Fruit fly (Drosophila melanogaster) whole organism, embryonic: Measurements from ENCODE around the gene sbr.

Experiments used
- ATbp ChIP-seq: fragments of 200-800 bp; sonication (Bioruptor generic); optimal IDR thresholded peaks from 2 replicates; lab custom pipeline; 2017; ENCODE audit warnings: missing biosample characterization, mild to moderate bottlenecking, missing genetic modification characterization, missing genetic modification reagents
- Atf-2 ChIP-seq: fragments of 200-800 bp; sonication (Bioruptor generic); optimal IDR thresholded peaks from 2 replicates; lab custom pipeline; 2016; ENCODE audit warnings: missing biosample characterization, missing genetic modification characterization
- Atf3 ChIP-seq: fragments of 200-800 bp; sonication (Bioruptor generic); optimal IDR thresholded peaks from 3 replicates; lab custom pipeline; 2016; ENCODE audit warnings: missing biosample characterization, missing genetic modification characterization
- B-H2 ChIP-seq: fragments of 200-800 bp; sonication (Bioruptor generic); optimal IDR thresholded peaks from 2 replicates; lab custom pipeline; 2018; ENCODE audit warnings: missing biosample characterization, mild to moderate bottlenecking, missing genetic modification characterization
- CG10209 ChIP-seq: fragments of 200-800 bp; sonication (Bioruptor generic); optimal IDR thresholded peaks from 3 replicates; lab custom pipeline; 2017; ENCODE audit warnings: missing biosample characterization, mild to moderate bottlenecking, missing genetic modification characterization, missing genetic modification reagents
- CG12942 ChIP-seq: fragments of 200-800 bp; sonication (Bioruptor generic); optimal IDR thresholded peaks from 3 replicates; lab custom pipeline; 2016; ENCODE audit warnings: missing biosample characterization, missing genetic modification characterization
- CG13287 ChIP-seq: fragments of 200-800 bp; sonication (Bioruptor generic); IDR thresholded peaks from 2 replicates; pipeline ENCODE4 v1.3.6; 2022; ENCODE audit warnings: missing biosample characterization, missing genetic modification characterization; ENCODE audit not compliant: partially characterized antibody
- CG15011 ChIP-seq: fragments of 200-800 bp; sonication (Bioruptor generic); optimal IDR thresholded peaks from 3 replicates; lab custom pipeline; 2018; ENCODE audit warnings: missing biosample characterization, mild to moderate bottlenecking, missing genetic modification characterization
- CG1602 ChIP-seq: fragments of 200-800 bp; sonication (Bioruptor generic); optimal IDR thresholded peaks from 3 replicates; lab custom pipeline; 2016; ENCODE audit warnings: missing biosample characterization, missing genetic modification characterization
- CG2712 ChIP-seq: fragments of 200-800 bp; optimal IDR thresholded peaks from 3 replicates; lab custom pipeline; 2019; ENCODE audit warnings: missing biosample characterization, mild to moderate bottlenecking, missing genetic modification characterization, moderate library complexity
- CG32532 ChIP-seq: fragments of 200-800 bp; sonication (Bioruptor generic); IDR thresholded peaks from 2 replicates; pipeline ENCODE4 v1.3.6; 2022; ENCODE audit warnings: missing biosample characterization, missing genetic modification characterization
- CG32767 ChIP-seq: fragments of 200-800 bp; sonication (Bioruptor generic); IDR thresholded peaks from 2 replicates; pipeline ENCODE4 v1.3.6; 2022; ENCODE audit warnings: missing biosample characterization, missing genetic modification characterization
- CG3281 ChIP-seq: fragments of 200-800 bp; sonication (Bioruptor generic); optimal IDR thresholded peaks from 3 replicates; lab custom pipeline; 2017; ENCODE audit warnings: missing biosample characterization, mild to moderate bottlenecking, missing genetic modification characterization
- CG33557 ChIP-seq: fragments of 200-800 bp; sonication (Bioruptor generic); optimal IDR thresholded peaks from 2 replicates; lab custom pipeline; 2019; ENCODE audit warnings: missing biosample characterization, mild to moderate bottlenecking, missing genetic modification characterization, moderate library complexity
- CG4820 ChIP-seq: fragments of 200-800 bp; sonication (Bioruptor generic); optimal IDR thresholded peaks from 3 replicates; lab custom pipeline; 2016; ENCODE audit warnings: missing biosample characterization, missing genetic modification characterization
- CG5245 ChIP-seq: fragments of 200-800 bp; sonication (Bioruptor generic); optimal IDR thresholded peaks from 3 replicates; lab custom pipeline; 2016; ENCODE audit warnings: missing biosample characterization, missing genetic modification characterization
- CG6254 ChIP-seq: fragments of 200-800 bp; sonication (Bioruptor generic); optimal IDR thresholded peaks from 3 replicates; lab custom pipeline; 2017; ENCODE audit warnings: mild to moderate bottlenecking, missing biosample characterization, missing genetic modification reagents, missing genetic modification characterization
- CG6765 ChIP-seq: fragments of 200-800 bp; sonication (Bioruptor generic); optimal IDR thresholded peaks from 3 replicates; lab custom pipeline; 2017; ENCODE audit warnings: missing biosample characterization, mild to moderate bottlenecking, missing genetic modification characterization
- CG6813 ChIP-seq: fragments of 200-800 bp; sonication (Bioruptor generic); optimal IDR thresholded peaks from 2 replicates; lab custom pipeline; 2017; ENCODE audit warnings: missing biosample characterization, missing genetic modification characterization, mild to moderate bottlenecking, moderate library complexity, missing genetic modification reagents
- CG7556 ChIP-seq: fragments of 200-800 bp; sonication (Bioruptor generic); optimal IDR thresholded peaks from 2 replicates; lab custom pipeline; 2017; ENCODE audit warnings: missing biosample characterization, mild to moderate bottlenecking, missing genetic modification characterization
- CG9609 ChIP-seq: fragments of 200-800 bp; sonication (Bioruptor generic); optimal IDR thresholded peaks from 3 replicates; lab custom pipeline; 2016; ENCODE audit warnings: missing biosample characterization, missing genetic modification characterization
- CG9876 ChIP-seq: fragments of 200-800 bp; sonication (Bioruptor generic); optimal IDR thresholded peaks from 2 replicates; lab custom pipeline; 2016; ENCODE audit warnings: missing biosample characterization, missing genetic modification characterization
- Dp ChIP-seq: fragments of 200-800 bp; sonication (Bioruptor generic); optimal IDR thresholded peaks from 2 replicates; lab custom pipeline; 2018; ENCODE audit warnings: missing biosample characterization, mild to moderate bottlenecking, missing genetic modification characterization, moderate library complexity
- Elba2 ChIP-seq: fragments of 200-800 bp; sonication (Bioruptor generic); optimal IDR thresholded peaks from 3 replicates; lab custom pipeline; 2016; ENCODE audit warnings: missing biosample characterization, missing genetic modification characterization
- Fer2 ChIP-seq: fragments of 200-800 bp; sonication (Bioruptor generic); optimal IDR thresholded peaks from 2 replicates; lab custom pipeline; 2018; ENCODE audit warnings: missing biosample characterization, mild to moderate bottlenecking, missing genetic modification characterization, moderate library complexity
- HLH3B ChIP-seq: fragments of 200-800 bp; sonication (Bioruptor generic); IDR thresholded peaks from 2 replicates; pipeline ENCODE4 v1.3.6; 2022; ENCODE audit warnings: missing biosample characterization, missing genetic modification characterization
- HLH4C ChIP-seq: fragments of 200-800 bp; sonication (Bioruptor generic); IDR thresholded peaks from 3 replicates; pipeline ENCODE4 v1.3.6; 2022; ENCODE audit warnings: missing biosample characterization, missing genetic modification characterization; ENCODE audit not compliant: partially characterized antibody
- Hey ChIP-seq: fragments of 200-800 bp; sonication (Bioruptor generic); optimal IDR thresholded peaks from 3 replicates; lab custom pipeline; 2018; ENCODE audit warnings: missing biosample characterization, mild to moderate bottlenecking, missing genetic modification characterization
- HmgD ChIP-seq: fragments of 200-800 bp; sonication (Bioruptor generic); optimal IDR thresholded peaks from 3 replicates; lab custom pipeline; 2016; ENCODE audit warnings: missing biosample characterization, missing genetic modification characterization
- Hr51 ChIP-seq, 2 experiments: fragments of 200-800 bp; sonication (Bioruptor generic); optimal IDR thresholded peaks; 2 replicates in 1 of 2; 3 replicates in 1 of 2; lab custom pipeline; 2016 to 2018; ENCODE audit warnings: missing biosample characterization in 2 of 2, missing genetic modification characterization in 2 of 2, mild to moderate bottlenecking in 1 of 2, moderate library complexity in 1 of 2
- Lpt ChIP-seq: fragments of >200 bp; optimal IDR thresholded peaks from 2 replicates; lab custom pipeline; 2018; ENCODE audit warnings: missing biosample characterization, missing genetic modification characterization
- MESR4 ChIP-seq: fragments of 200-800 bp; sonication (Bioruptor generic); optimal IDR thresholded peaks from 2 replicates; lab custom pipeline; 2018; ENCODE audit warnings: missing biosample characterization, mild to moderate bottlenecking, missing genetic modification characterization, moderate library complexity
- NC2β ChIP-seq: fragments of 200-800 bp; sonication (Bioruptor generic); optimal IDR thresholded peaks from 2 replicates; lab custom pipeline; 2016; ENCODE audit warnings: missing biosample characterization, missing genetic modification characterization
- Oli ChIP-seq: fragments of 200-800 bp; sonication (Bioruptor generic); optimal IDR thresholded peaks from 2 replicates; lab custom pipeline; 2018; ENCODE audit warnings: missing biosample characterization, mild to moderate bottlenecking, missing genetic modification characterization, moderate library complexity
- Rfx ChIP-seq: fragments of 200-800 bp; sonication (Bioruptor generic); IDR thresholded peaks from 2 replicates; pipeline ENCODE4 v1.3.6; 2022; ENCODE audit warnings: missing biosample characterization, missing genetic modification characterization
- Sox100B ChIP-seq: fragments of 200-800 bp; sonication (Bioruptor generic); optimal IDR thresholded peaks from 3 replicates; lab custom pipeline; 2018; ENCODE audit warnings: missing biosample characterization, mild to moderate bottlenecking, missing genetic modification characterization
- Sox102F ChIP-seq: fragments of 200-800 bp; sonication (Bioruptor generic); optimal IDR thresholded peaks from 2 replicates; lab custom pipeline; 2018; ENCODE audit warnings: missing biosample characterization, mild to moderate bottlenecking, missing genetic modification characterization, moderate library complexity
- Spps ChIP-seq: fragments of 200-800 bp; sonication (Bioruptor generic); optimal IDR thresholded peaks from 2 replicates; lab custom pipeline; 2018; ENCODE audit warnings: missing biosample characterization, mild to moderate bottlenecking, missing genetic modification characterization
- bbx ChIP-seq: fragments of 200-800 bp; sonication (Bioruptor generic); IDR thresholded peaks from 2 replicates; pipeline ENCODE4 v1.3.6; 2022; ENCODE audit warnings: missing biosample characterization, missing genetic modification characterization; ENCODE audit not compliant: partially characterized antibody
- chinmo ChIP-seq: fragments of 200-800 bp; sonication (Bioruptor generic); IDR thresholded peaks from 4 replicates; pipeline ENCODE4 v1.3.6; 2022; ENCODE audit warnings: missing biosample characterization, missing genetic modification characterization; ENCODE audit not compliant: partially characterized antibody
- cwo ChIP-seq: fragments of 200-800 bp; sonication (Bioruptor generic); optimal IDR thresholded peaks from 3 replicates; lab custom pipeline; 2017; ENCODE audit warnings: missing biosample characterization, missing genetic modification characterization, mild to moderate bottlenecking, moderate library complexity, missing genetic modification reagents
- danr ChIP-seq: fragments of 200-800 bp; sonication (Bioruptor generic); IDR thresholded peaks from 2 replicates; pipeline ENCODE4 v1.3.6; 2022; ENCODE audit warnings: missing biosample characterization, missing genetic modification characterization
- ftz-f1 ChIP-seq: fragments of 200-800 bp; sonication (Bioruptor generic); optimal IDR thresholded peaks from 2 replicates; lab custom pipeline; 2016; ENCODE audit warnings: missing biosample characterization, missing genetic modification characterization
- grau ChIP-seq: fragments of 200-800 bp; optimal IDR thresholded peaks from 3 replicates; lab custom pipeline; 2019; ENCODE audit warnings: missing biosample characterization, mild to moderate bottlenecking, missing genetic modification characterization, moderate library complexity
- jing ChIP-seq: fragments of 200-800 bp; sonication (Bioruptor generic); optimal IDR thresholded peaks from 2 replicates; lab custom pipeline; 2018; ENCODE audit warnings: missing biosample characterization, mild to moderate bottlenecking, missing genetic modification characterization
- knrl ChIP-seq: fragments of 200-800 bp; sonication (Bioruptor generic); IDR thresholded peaks from 3 replicates; pipeline ENCODE4 v1.3.6; 2022; ENCODE audit warnings: missing biosample characterization, missing genetic modification characterization; ENCODE audit not compliant: partially characterized antibody
- pros ChIP-seq: fragments of 200-800 bp; sonication (Bioruptor generic); optimal IDR thresholded peaks from 3 replicates; lab custom pipeline; 2019; ENCODE audit warnings: missing biosample characterization, mild to moderate bottlenecking, missing genetic modification characterization, moderate library complexity
- pzg ChIP-seq: fragments of 200-800 bp; sonication (Bioruptor generic); optimal IDR thresholded peaks from 3 replicates; lab custom pipeline; 2018; ENCODE audit warnings: missing biosample characterization, mild to moderate bottlenecking, missing genetic modification characterization, moderate library complexity
- seq ChIP-seq: fragments of 200-800 bp; sonication (Bioruptor generic); IDR thresholded peaks from 2 replicates; pipeline ENCODE4 v1.3.6; 2022; ENCODE audit warnings: missing biosample characterization, missing genetic modification characterization
- ssp ChIP-seq: fragments of 200-800 bp; sonication (Bioruptor generic); IDR thresholded peaks from 2 replicates; pipeline ENCODE4 v1.3.6; 2022; ENCODE audit warnings: missing biosample characterization, missing genetic modification characterization
- tgo ChIP-seq: fragments of 200-800 bp; sonication (Bioruptor generic); IDR thresholded peaks from 3 replicates; pipeline ENCODE4 v1.3.6; 2022; ENCODE audit warnings: missing biosample characterization, missing genetic modification characterization

sbr gene

dm6 chrX:10854686-10855085 is 7.8 kb upstream of the sbr start, which contains the start of gene feo (continued):
- TF ChIP-seq CG1602 (GFP tag; lab: Kevin White, UChicago) = no peak
- no peak for TF ChIP-seq Oli
- TF ChIP-seq CG33557 (GFP tag; lab: Kevin White, UChicago) = no peak
- no peak for TF ChIP-seq CG15011 (GFP tag; lab: Kevin White, UChicago)
- no peak for TF ChIP-seq jing
- no peak for TF ChIP-seq tgo (GFP tag; lab: Robert Waterston, UW)
- TF ChIP-seq ssp (GFP tag; lab: Robert Waterston, UW) = no peak
- no peak for TF ChIP-seq Lpt (GFP tag; lab: Kevin White, UChicago)
- TF ChIP-seq Elba2 (GFP tag; lab: Kevin White, UChicago) = peak; percentile 9
- TF ChIP-seq grau (tag; lab: Kevin White, UChicago) = no peak
- TF ChIP-seq NC2β (GFP tag; lab: Kevin White, UChicago) = no peak
- no peak for TF ChIP-seq seq (GFP tag; lab: Robert Waterston, UW)
- no peak for TF ChIP-seq Spps (tag; lab: Kevin White, UChicago)
- no peak for TF ChIP-seq CG10209 (GFP tag; lab: Kevin White, UChicago)
- TF ChIP-seq CG32767 (GFP tag; lab: Robert Waterston, UW) = no peak
- TF ChIP-seq CG6765 = no peak
- peak; percentile 1 for TF ChIP-seq CG2712
- no peak for TF ChIP-seq HLH4C (GFP tag; lab: Robert Waterston, UW)
- TF ChIP-seq CG13287 (GFP tag; lab: Robert Waterston, UW) = peak; percentile 38; the same call in 1 of the 2 replicates
- no peak for TF ChIP-seq Sox100B (GFP tag; lab: Kevin White, UChicago)
- TF ChIP-seq Hr51 (GFP tag; optimal IDR thresholded peaks at IDR 0.05; lab: Kevin White, UChicago) = no peak
- TF ChIP-seq CG6254 (GFP tag; lab: Kevin White, UChicago) = no peak
- no peak for TF ChIP-seq Sox102F (GFP tag; lab: Kevin White, UChicago)
- TF ChIP-seq knrl = no peak
- no peak for TF ChIP-seq CG7556
- TF ChIP-seq Atf-2 (GFP tag; lab: Kevin White, UChicago) = no peak
- TF ChIP-seq pros (GFP tag; lab: Kevin White, UChicago) = no peak
- no peak for TF ChIP-seq CG9609 (GFP tag; lab: Kevin White, UChicago)
- no peak for TF ChIP-seq Hey (tag; lab: Kevin White, UChicago)
- no peak for TF ChIP-seq Rfx
- TF ChIP-seq ATbp (GFP tag; lab: Kevin White, UChicago) = no peak
- no peak for TF ChIP-seq Atf3 (GFP tag; lab: Kevin White, UChicago)
- no peak for TF ChIP-seq B-H2 (GFP tag; lab: Kevin White, UChicago)
- TF ChIP-seq MESR4 (GFP tag; lab: Kevin White, UChicago) = peak; percentile 54
- TF ChIP-seq HLH3B = no peak
- TF ChIP-seq Dp = peak; percentile 92
- no peak for TF ChIP-seq Fer2
- TF ChIP-seq CG32532 (GFP tag; lab: Robert Waterston, UW) = no peak
- TF ChIP-seq ftz-f1 = no peak
- no peak for TF ChIP-seq CG5245 (GFP tag; lab: Kevin White, UChicago)
- no peak for TF ChIP-seq HmgD
- TF ChIP-seq pzg = peak; percentile 78
- no peak for TF ChIP-seq cwo (GFP tag; lab: Kevin White, UChicago)
- TF ChIP-seq danr (GFP tag; lab: Robert Waterston, UW) = no peak
- no peak for TF ChIP-seq CG6813
- no peak for TF ChIP-seq CG4820
- TF ChIP-seq chinmo = no peak
- no peak for TF ChIP-seq CG12942 (GFP tag; lab: Kevin White, UChicago)
- no peak for TF ChIP-seq CG9876 (GFP tag; lab: Kevin White, UChicago)
- TF ChIP-seq CG3281 (GFP tag; lab: Kevin White, UChicago) = no peak
- TF ChIP-seq bbx (GFP tag; lab: Robert Waterston, UW) = peak; percentile 34; the same call in 1 of the 2 replicates
